Worm (Caenorhabditis elegans): ENCODE measurements around the gene T26C5.4.

T26C5.4 gene

ce11 chrII:9211684-9212083, 38.6 kb downstream of the T26C5.4 start (continued):
- TF ChIP-seq bed-1 (GFP tag; IDR thresholded peaks at IDR 0.05) (no peak), ZK185.1 (tag; optimal IDR thresholded peaks at IDR 0.05; ENCODE audit: poor library complexity, severe bottlenecking) (peak; percentile 63), nhr-179 (tag; optimal IDR thresholded peaks at IDR 0.05) (no peak), fkh-3 (tag; optimal IDR thresholded peaks at IDR 0.05) (no peak), lir-1 (GFP tag; conservative IDR thresholded peaks at IDR 0.05) (no peak), lsy-27 (tag; optimal IDR thresholded peaks at IDR 0.05; ENCODE audit: borderline replicate concordance, insufficient read depth) (no peak), somi-1 (GFP tag; optimal IDR thresholded peaks at IDR 0.05) (no peak), C06A6.2 (GFP tag; conservative IDR thresholded peaks at IDR 0.05) (no peak), snpc-1.1 (tag; optimal IDR thresholded peaks at IDR 0.05; ENCODE audit: insufficient read depth) (peak; percentile 94), F57A8.1 (GFP tag; optimal IDR thresholded peaks at IDR 0.05) (no peak), zfh-2 (GFP tag; conservative IDR thresholded peaks at IDR 0.05) (no peak), D2030.7 (GFP tag; IDR thresholded peaks at IDR 0.05) (peak; percentile 79), F39B2.1 (GFP tag; IDR thresholded peaks at IDR 0.05) (no peak), F10E7.11 (tag; optimal IDR thresholded peaks at IDR 0.05) (no peak), zim-3 (tag; optimal IDR thresholded peaks at IDR 0.05) (no peak), mcd-1 (GFP tag; IDR thresholded peaks at IDR 0.05) (peak; percentile 66), egl-44 (GFP tag; IDR thresholded peaks at IDR 0.05) (no peak), lin-35 (GFP tag; optimal IDR thresholded peaks at IDR 0.05) (no peak), Y53F4B.3 (GFP tag; IDR thresholded peaks at IDR 0.05) (no peak), sptf-2 (GFP tag; optimal IDR thresholded peaks at IDR 0.05) (no peak), attf-6 (GFP tag; IDR thresholded peaks at IDR 0.05) (no peak), egl-18 (GFP tag; IDR thresholded peaks at IDR 0.05) (no peak), madf-6 (GFP tag; IDR thresholded peaks at IDR 0.05) (peak; percentile 86), unc-130 (GFP tag; optimal IDR thresholded peaks at IDR 0.05) (no peak), cebp-2 (GFP tag; IDR thresholded peaks at IDR 0.05) (no peak), ccch-3 (GFP tag; optimal IDR thresholded peaks at IDR 0.05) (no peak), ceh-27 (GFP tag; optimal IDR thresholded peaks at IDR 0.05) (no peak), snpc-3.4 (tag; optimal IDR thresholded peaks at IDR 0.05) (peak; percentile 75), attf-5 (GFP tag; optimal IDR thresholded peaks at IDR 0.05) (no peak), ama-1 (optimal IDR thresholded peaks at IDR 0.05) (no peak), ama-1 (GFP tag; optimal IDR thresholded peaks at IDR 0.05) (no peak), B0019.2 (GFP tag; conservative IDR thresholded peaks at IDR 0.05) (no peak), let-526 (GFP tag; IDR thresholded peaks at IDR 0.05) (no peak), F37B4.10 (GFP tag; IDR thresholded peaks at IDR 0.05) (no peak), mel-28 (tag; optimal IDR thresholded peaks at IDR 0.05; ENCODE audit: borderline replicate concordance) (no peak), B0261.1 (tag; optimal IDR thresholded peaks at IDR 0.05) (peak; percentile 82), aptf-2 (GFP tag; conservative IDR thresholded peaks at IDR 0.05) (no peak), hmg-1.2 (GFP tag; IDR thresholded peaks at IDR 0.05) (peak; percentile 67), ztf-18 (tag; optimal IDR thresholded peaks at IDR 0.05) (peak; percentile 53), Y67H2A.10 (GFP tag; conservative IDR thresholded peaks at IDR 0.05) (no peak), repo-1 (tag; optimal IDR thresholded peaks at IDR 0.05) (peak; percentile 57), ztf-25 (GFP tag; IDR thresholded peaks at IDR 0.05) (0 out of 2 replicates have a peak, but pooled peaks have one; percentile 43), Y95B8A.8 (GFP tag; IDR thresholded peaks at IDR 0.05) (no peak), akir-1 (GFP tag; optimal IDR thresholded peaks at IDR 0.05) (no peak), Y79H2A.3 (GFP tag; conservative IDR thresholded peaks at IDR 0.05) (no peak), F52B5.7 (tag; optimal IDR thresholded peaks at IDR 0.05) (no peak), unc-62 (GFP tag; optimal IDR thresholded peaks at IDR 0.05) (no peak), xnd-1 (tag; optimal IDR thresholded peaks at IDR 0.05) (peak; percentile 49), snpc-1.3 (tag; optimal IDR thresholded peaks at IDR 0.05; ENCODE audit: insufficient read depth) (peak; percentile 82)
